Fruit fly (Drosophila melanogaster): Measurements from ENCODE around the gene Lsp1beta.

Lsp1beta gene

DNA sequence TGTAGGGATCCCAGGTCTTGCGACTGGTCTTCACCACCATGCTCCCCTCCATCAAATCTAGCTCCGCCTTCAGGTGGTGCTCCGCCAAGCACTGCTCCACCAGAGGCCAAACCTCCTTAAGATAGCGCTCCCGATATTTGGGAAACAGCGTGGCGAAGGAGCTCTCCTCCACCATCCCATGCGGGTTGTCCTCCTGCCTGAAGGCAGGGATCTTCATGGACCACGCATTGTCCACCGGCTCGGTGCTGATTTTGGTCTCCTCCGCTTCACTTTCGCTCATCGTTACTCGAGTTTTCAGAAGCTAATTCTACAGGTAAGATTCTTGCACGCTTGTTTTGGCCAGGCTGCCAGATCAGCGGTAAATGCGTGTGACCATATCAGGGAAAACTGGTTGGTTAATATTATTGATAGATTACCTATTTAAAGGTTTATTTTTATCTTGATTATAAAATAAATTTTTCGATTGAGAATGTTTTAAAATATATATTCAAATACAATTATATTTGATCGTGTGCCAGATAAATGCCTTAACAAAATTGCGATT lies 28.7 kb upstream of the Lsp1beta start, which contains the start of gene dbe (continued):
- no peak for TF ChIP-seq CG34376 (GFP tag; optimal IDR thresholded peaks at IDR 0.05)
- TF ChIP-seq Ptx1 (GFP tag; IDR thresholded peaks at IDR 0.05), result no peak
- no peak for TF ChIP-seq so (GFP tag; IDR thresholded peaks at IDR 0.05)
- TF ChIP-seq Bteb2 (GFP tag; optimal IDR thresholded peaks at IDR 0.05), result no peak
- TF ChIP-seq H15 (GFP tag; IDR thresholded peaks at IDR 0.05), result no peak
- TF ChIP-seq HmgD (GFP tag; optimal IDR thresholded peaks at IDR 0.05), result no peak
- TF ChIP-seq TFAM (GFP tag; optimal IDR thresholded peaks at IDR 0.05), result no peak
- no peak for TF ChIP-seq cato (GFP tag; optimal IDR thresholded peaks at IDR 0.05; ENCODE audit: borderline replicate concordance)
- TF ChIP-seq sug (tag; optimal IDR thresholded peaks at IDR 0.05), result peak; percentile 46
- no peak for TF ChIP-seq kah (GFP tag; optimal IDR thresholded peaks at IDR 0.05)
- TF ChIP-seq tap (tag; optimal IDR thresholded peaks at IDR 0.05), result peak; percentile 13
- no peak for TF ChIP-seq Optix (GFP tag; IDR thresholded peaks at IDR 0.05)
- TF ChIP-seq E2f2 (GFP tag; IDR thresholded peaks at IDR 0.05), result no peak; the same call in 1 of the 2 replicates
- TF ChIP-seq CG4282 (GFP tag; optimal IDR thresholded peaks at IDR 0.05), result no peak
- TF ChIP-seq CG8765 (GFP tag; IDR thresholded peaks at IDR 0.05), result no peak
- TF ChIP-seq Neu2 (GFP tag; optimal IDR thresholded peaks at IDR 0.05; ENCODE audit: borderline replicate concordance), result no peak
- no peak for TF ChIP-seq vnd (GFP tag; IDR thresholded peaks at IDR 0.05; ENCODE audit: partially characterized antibody)
- TF ChIP-seq Oaz (GFP tag; IDR thresholded peaks at IDR 0.05), result no peak
- no peak for TF ChIP-seq cad (GFP tag; optimal IDR thresholded peaks at IDR 0.05)
- peak; percentile 10 for TF ChIP-seq Fer3 (tag; optimal IDR thresholded peaks at IDR 0.05)
- TF ChIP-seq Hey (tag; optimal IDR thresholded peaks at IDR 0.05), result no peak
- TF ChIP-seq org-1 (GFP tag; optimal IDR thresholded peaks at IDR 0.05), result no peak
- no peak for TF ChIP-seq Pdp1 (GFP tag; optimal IDR thresholded peaks at IDR 0.05)
- TF ChIP-seq hth (optimal IDR thresholded peaks at IDR 0.05), result no peak
- no peak for TF ChIP-seq ab (GFP tag; optimal IDR thresholded peaks at IDR 0.05)
- no peak for TF ChIP-seq CG30020 (tag; optimal IDR thresholded peaks at IDR 0.05)
- TF ChIP-seq tin (GFP tag; optimal IDR thresholded peaks at IDR 0.05), result no peak
- TF ChIP-seq CG1647 (GFP tag; optimal IDR thresholded peaks at IDR 0.05), result no peak
- no peak for TF ChIP-seq CG5245 (GFP tag; optimal IDR thresholded peaks at IDR 0.05)
- no peak for TF ChIP-seq CG1792 (GFP tag; optimal IDR thresholded peaks at IDR 0.05)
- peak; percentile 10 for TF ChIP-seq Hmr (GFP tag; optimal IDR thresholded peaks at IDR 0.05)
- no peak for TF ChIP-seq CG10565 (GFP tag; optimal IDR thresholded peaks at IDR 0.05)
- no peak for TF ChIP-seq CG1832 (GFP tag; optimal IDR thresholded peaks at IDR 0.05)
- TF ChIP-seq grau (tag; optimal IDR thresholded peaks at IDR 0.05), result peak; percentile 37
- no peak for TF ChIP-seq ems (GFP tag; optimal IDR thresholded peaks at IDR 0.05)
- no peak for TF ChIP-seq kay (GFP tag; optimal IDR thresholded peaks at IDR 0.05)
- TF ChIP-seq CG2120 (GFP tag; optimal IDR thresholded peaks at IDR 0.05), result peak; percentile 22
- no peak for TF ChIP-seq chm (GFP tag; IDR thresholded peaks at IDR 0.05)
- TF ChIP-seq CG4404 (GFP tag; IDR thresholded peaks at IDR 0.05), result no peak
- TF ChIP-seq CG14014 (GFP tag; IDR thresholded peaks at IDR 0.05), result peak; percentile 33; the same call in 1 of the 2 replicates
- no peak for TF ChIP-seq CG9215 (GFP tag; IDR thresholded peaks at IDR 0.05)
- no peak for TF ChIP-seq Stat92E (GFP tag; optimal IDR thresholded peaks at IDR 0.05)
- TF ChIP-seq sd (tag; optimal IDR thresholded peaks at IDR 0.05), result no peak
- no peak for TF ChIP-seq Bdp1 (GFP tag; optimal IDR thresholded peaks at IDR 0.05)
- TF ChIP-seq Dad (GFP tag; optimal IDR thresholded peaks at IDR 0.05), result no peak
- peak; percentile 51 for TF ChIP-seq Max (GFP tag; optimal IDR thresholded peaks at IDR 0.05)
- no peak for TF ChIP-seq wdn (GFP tag; IDR thresholded peaks at IDR 0.05)
- no peak for TF ChIP-seq fd96Cb (tag; optimal IDR thresholded peaks at IDR 0.05)
- no peak for TF ChIP-seq Hand (GFP tag; optimal IDR thresholded peaks at IDR 0.05)
- no peak for TF ChIP-seq Sox100B (GFP tag; optimal IDR thresholded peaks at IDR 0.05)
- TF ChIP-seq Sox102F (GFP tag; optimal IDR thresholded peaks at IDR 0.05), result no peak
- no peak for TF ChIP-seq jumu (GFP tag; optimal IDR thresholded peaks at IDR 0.05)

Data from whole organism, embryonic.